Worm (Caenorhabditis elegans) whole organism, L4 larva: Measurements from ENCODE around the gene let-99.

Source experiments
- F10B5.3 ChIP-seq: sonication (generic microtip); optimal IDR thresholded peaks from 2 replicates; lab custom pipeline; 2016; ENCODE audit warnings: mild to moderate bottlenecking, missing genetic modification characterization, missing compliant biosample characterization
- F26F4.8 ChIP-seq: fragments of 200-800 bp; sonication (Bioruptor generic); conservative IDR thresholded peaks from 2 replicates; pipeline ENCODE4 v1.3.6; 2022; ENCODE audit warnings: missing genetic modification characterization, missing compliant biosample characterization
- F49E8.2 ChIP-seq: sonication (generic microtip); optimal IDR thresholded peaks from 2 replicates; lab custom pipeline; 2016; ENCODE audit warnings: missing compliant biosample characterization, mild to moderate bottlenecking, missing genetic modification characterization, borderline replicate concordance
- Y5F2A.4 ChIP-seq: fragments of 200-800 bp; sonication (Bioruptor generic); optimal IDR thresholded peaks from 2 replicates; lab custom pipeline; 2018; ENCODE audit warnings: mild to moderate bottlenecking, missing genetic modification characterization, missing compliant biosample characterization
- Y75B8A.6 ChIP-seq: fragments of 200-800 bp; sonication (Bioruptor generic); IDR thresholded peaks from 2 replicates; pipeline ENCODE4 v1.3.6; 2022; ENCODE audit warnings: missing genetic modification reagents, missing genetic modification characterization, missing compliant biosample characterization
- aha-1 ChIP-seq: fragments of 150-350 bp; peaks from one replicate; lab custom pipeline; 2014; ENCODE audit warnings: missing biosample characterization, missing genetic modification characterization
- aly-2 ChIP-seq: sonication (generic microtip); optimal IDR thresholded peaks from 2 replicates; lab custom pipeline; 2018; ENCODE audit warnings: missing biosample characterization, missing genetic modification characterization
- ceh-28 ChIP-seq: fragments of 150-350 bp; optimal IDR thresholded peaks from 2 replicates; lab custom pipeline; 2014; ENCODE audit warnings: missing biosample characterization, missing genetic modification reagents, missing genetic modification characterization
- ceh-44 ChIP-seq: fragments of 200-800 bp; sonication (Bioruptor generic); IDR thresholded peaks from 2 replicates; pipeline ENCODE4 v1.3.6; 2022; ENCODE audit warnings: missing genetic modification reagents, missing genetic modification characterization, missing compliant biosample characterization
- ceh-62 ChIP-seq: sonication (generic microtip); optimal IDR thresholded peaks from 2 replicates; lab custom pipeline; 2017; ENCODE audit warnings: missing biosample characterization, missing genetic modification characterization
- daf-16 ChIP-seq, 3 experiments: sonication (generic microtip); optimal IDR thresholded peaks; 2 replicates each; lab custom pipeline; 2016 to 2017; ENCODE audit warnings: missing genetic modification characterization in 3 of 3, missing genetic modification reagents in 3 of 3, mild to moderate bottlenecking in 2 of 3, missing compliant biosample characterization in 2 of 3, missing biosample characterization in 1 of 3, moderate library complexity in 1 of 3
- daf-19 ChIP-seq: fragments of 200-800 bp; sonication (Bioruptor generic); conservative IDR thresholded peaks from 2 replicates; pipeline ENCODE4 v1.3.6; 2022; ENCODE audit warnings: missing genetic modification characterization, missing compliant biosample characterization
- dpl-1 ChIP-seq: fragments of 150-350 bp; optimal IDR thresholded peaks from 2 replicates; lab custom pipeline; 2014; ENCODE audit warnings: missing biosample characterization, missing genetic modification reagents, missing genetic modification characterization
- duxl-1 ChIP-seq: sonication (generic microtip); optimal IDR thresholded peaks from 2 replicates; lab custom pipeline; 2016; ENCODE audit warnings: mild to moderate bottlenecking, missing genetic modification characterization, moderate library complexity, missing compliant biosample characterization; ENCODE audit not compliant: poor library complexity
- gei-8 ChIP-seq: fragments of 200-800 bp; sonication (Bioruptor generic); optimal IDR thresholded peaks from 2 replicates; lab custom pipeline; 2018; ENCODE audit warnings: mild to moderate bottlenecking, missing genetic modification characterization, missing compliant biosample characterization
- hlh-11 ChIP-seq: fragments of 200-800 bp; sonication (Bioruptor generic); optimal IDR thresholded peaks from 2 replicates; lab custom pipeline; 2018; ENCODE audit warnings: mild to moderate bottlenecking, missing genetic modification characterization, missing compliant biosample characterization
- hlh-30 ChIP-seq: sonication (generic microtip); optimal IDR thresholded peaks from 2 replicates; lab custom pipeline; 2017; ENCODE audit warnings: antibody characterized with exemption, mild to moderate bottlenecking, missing genetic modification characterization, missing compliant biosample characterization; ENCODE audit not compliant: insufficient read depth
- hmg-1.1 ChIP-seq: fragments of 200-800 bp; sonication (Bioruptor generic); IDR thresholded peaks from 2 replicates; pipeline ENCODE4 v1.3.6; 2022; ENCODE audit warnings: missing genetic modification reagents, missing genetic modification characterization, missing compliant biosample characterization
- mep-1 ChIP-seq: fragments of 150-350 bp; sonication (generic microtip); optimal IDR thresholded peaks from 3 replicates; lab custom pipeline; 2014; ENCODE audit warnings: missing biosample characterization, missing genetic modification characterization
- mes-2 ChIP-seq: sonication (generic microtip); optimal IDR thresholded peaks from 2 replicates; lab custom pipeline; 2016; ENCODE audit warnings: missing genotype, mild to moderate bottlenecking, missing genetic modification characterization, missing compliant biosample characterization; ENCODE audit not compliant: poor library complexity, severe bottlenecking
- nhr-28 ChIP-seq: fragments of 150-350 bp; optimal IDR thresholded peaks from 2 replicates; lab custom pipeline; 2014; ENCODE audit warnings: missing biosample characterization, missing genetic modification characterization
- nhr-42 ChIP-seq: fragments of 200-800 bp; sonication (Bioruptor generic); IDR thresholded peaks from 2 replicates; pipeline ENCODE4 v1.3.6; 2022; ENCODE audit warnings: missing genetic modification characterization, missing compliant biosample characterization
- nhr-48 ChIP-seq: sonication (generic microtip); optimal IDR thresholded peaks from 2 replicates; lab custom pipeline; 2016; ENCODE audit warnings: mild to moderate bottlenecking, missing genetic modification characterization, missing compliant biosample characterization
- nhr-6 ChIP-seq: fragments of 150-350 bp; optimal IDR thresholded peaks from 2 replicates; lab custom pipeline; 2014; ENCODE audit warnings: missing biosample characterization, missing genetic modification characterization
- pha-4 ChIP-seq, 2 experiments: fragments of 150-350 bp in 1 of 2; fragments of 200-800 bp in 1 of 2; sonication (Bioruptor generic) in 1 of 2; IDR thresholded peaks in 1 of 2; optimal IDR thresholded peaks in 1 of 2; 2 replicates each; pipeline versions ENCODE4 v1.3.6 to Lab custom; 2014 to 2022; ENCODE audit warnings: missing genetic modification characterization in 2 of 2, missing genetic modification reagents in 2 of 2, missing biosample characterization in 1 of 2, missing compliant biosample characterization in 1 of 2
- pqm-1 ChIP-seq: sonication (generic microtip); optimal IDR thresholded peaks from 2 replicates; lab custom pipeline; 2017; ENCODE audit warnings: missing biosample characterization, missing genetic modification characterization
- saeg-2 ChIP-seq: fragments of 200-800 bp; sonication (Bioruptor generic); IDR thresholded peaks from 2 replicates; pipeline ENCODE4 v1.3.6; 2022; ENCODE audit warnings: missing genetic modification reagents, missing genetic modification characterization, missing compliant biosample characterization
- snpc-1.2 ChIP-seq: fragments of 200-800 bp; sonication (Bioruptor generic); IDR thresholded peaks from 2 replicates; pipeline ENCODE4 v1.3.6; 2022; ENCODE audit warnings: missing genetic modification reagents, missing genetic modification characterization, missing compliant biosample characterization
- unc-130 ChIP-seq: sonication (generic microtip); optimal IDR thresholded peaks from 2 replicates; lab custom pipeline; 2016; ENCODE audit warnings: missing genetic modification reagents, missing genetic modification characterization, missing compliant biosample characterization
- unc-62 ChIP-seq, 3 experiments: fragments of 150-350 bp in 1 of 3; sonication (generic microtip); optimal IDR thresholded peaks in 2 of 3; peaks in 1 of 3; 1 replicate in 1 of 3; 2 replicates in 2 of 3; lab custom pipeline; 2014 to 2017; ENCODE audit warnings: missing biosample characterization in 3 of 3, missing genetic modification characterization in 3 of 3, missing genetic modification reagents in 3 of 3, missing genotype in 1 of 3
- vab-7 ChIP-seq: fragments of 200-800 bp; sonication (Bioruptor generic); IDR thresholded peaks from 2 replicates; pipeline ENCODE4 v1.3.6; 2022; ENCODE audit warnings: missing genetic modification reagents, missing genetic modification characterization, missing compliant biosample characterization
- zfp-2 ChIP-seq: sonication (generic microtip); optimal IDR thresholded peaks from 2 replicates; lab custom pipeline; 2016; ENCODE audit warnings: mild to moderate bottlenecking, missing genetic modification characterization, missing compliant biosample characterization
- zfp-3 ChIP-seq: fragments of 200-800 bp; sonication (Bioruptor generic); conservative IDR thresholded peaks from 2 replicates; pipeline ENCODE4 v1.3.6; 2022; ENCODE audit warnings: missing genetic modification reagents, missing genetic modification characterization, missing compliant biosample characterization
- zip-2 ChIP-seq: fragments of 150-350 bp; optimal IDR thresholded peaks from 2 replicates; lab custom pipeline; 2014; ENCODE audit warnings: missing biosample characterization, missing genetic modification characterization
- ztf-7 ChIP-seq: fragments of 150-350 bp; optimal IDR thresholded peaks from 2 replicates; lab custom pipeline; 2014; ENCODE audit warnings: missing biosample characterization, missing genetic modification characterization

Gene let-99

DNA sequence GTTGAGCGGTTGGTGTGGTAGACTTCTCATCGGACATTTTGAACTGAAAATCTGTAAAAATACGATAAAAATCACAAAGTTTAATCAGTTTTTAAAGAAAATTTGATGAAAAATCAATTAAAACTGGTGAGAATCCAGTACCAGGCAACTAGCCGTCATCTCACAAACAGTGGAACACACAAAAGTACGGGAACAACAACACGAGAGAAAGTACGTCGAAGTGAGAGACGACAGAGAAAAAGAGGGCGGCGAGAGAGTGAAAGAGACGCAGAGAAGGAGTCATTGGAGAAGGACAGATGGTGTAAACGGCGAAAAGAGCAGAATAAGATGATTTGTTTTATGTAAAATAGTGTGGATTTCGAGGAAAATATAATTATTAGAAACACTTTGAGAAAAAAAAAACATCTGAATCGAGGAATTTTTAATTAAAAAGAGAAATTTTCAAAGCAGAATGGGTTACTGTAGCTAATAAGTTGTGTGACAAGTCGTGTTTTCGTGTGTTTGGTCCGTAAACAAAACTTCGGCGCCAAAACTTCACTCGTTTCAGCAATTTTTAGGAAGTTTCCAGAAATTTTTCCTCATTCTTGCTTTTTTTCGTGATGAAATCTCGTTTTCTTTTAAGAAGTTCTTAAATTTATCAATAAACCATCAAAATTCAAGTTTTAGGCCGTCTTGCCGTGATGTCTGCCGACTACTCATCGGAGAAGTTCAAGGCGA lies at the start of gene let-99, which contains the start of gene hsb-1:
Gene let-99, plus strand, starts transcription at position 667 of the 717 bp plus-strand sequence.
Gene hsb-1, minus strand, starts transcription at position 51 of the 717 bp plus-strand sequence.
- TF ChIP-seq unc-62 (GFP tag; optimal IDR thresholded peaks at IDR 0.05 in 1 of 2; lab: Kevin White, UChicago) (no peak), unc-62 (tag; optimal IDR thresholded peaks at IDR 0.05; lab: Kevin White, UChicago) (no peak), zip-2 (tag; lab: Kevin White, UChicago) (no peak), aly-2 (no peak), pha-4 (GFP tag; IDR thresholded peaks at IDR 0.05; lab: Robert Waterston, UW) (no peak), pha-4 (tag; optimal IDR thresholded peaks at IDR 0.05; lab: Kevin White, UChicago) (peak; percentile 19), nhr-6 (tag; lab: Kevin White, UChicago) (no peak), zfp-3 (GFP tag; lab: Robert Waterston, UW) (no peak), F49E8.2 (tag; lab: Kevin White, UChicago) (peak; percentile 40), hlh-11 (tag; lab: Kevin White, UChicago) (peak; percentile 44), hlh-30 (tag; lab: Kevin White, UChicago) (peak; percentile 32), gei-8 (GFP tag; lab: Kevin White, UChicago) (no peak), F26F4.8 (GFP tag; lab: Robert Waterston, UW) (no peak), ceh-62 (tag; lab: Kevin White, UChicago) (no peak), mes-2 (tag; lab: Kevin White, UChicago) (peak; percentile 68), Y5F2A.4 (no peak), daf-19 (GFP tag; lab: Robert Waterston, UW) (no peak), dpl-1 (GFP tag; lab: Kevin White, UChicago) (peak; percentile 44), ceh-44 (GFP tag; lab: Robert Waterston, UW) (no peak), snpc-1.2 (GFP tag; lab: Robert Waterston, UW) (0 out of 2 replicates have a peak, but pooled peaks have one; percentile 61), hmg-1.1 (GFP tag; lab: Robert Waterston, UW) (peak; percentile 34; the same call in 1 of the 2 replicates), F10B5.3 (tag; lab: Kevin White, UChicago) (no peak), nhr-48 (tag; lab: Kevin White, UChicago) (no peak), daf-16 (GFP tag; optimal IDR thresholded peaks at IDR 0.05; lab: Kevin White, UChicago) (no peak), daf-16 (tag; optimal IDR thresholded peaks at IDR 0.05; lab: Kevin White, UChicago) (peak; percentile 87), ztf-7 (tag; lab: Kevin White, UChicago) (peak; percentile 21), pqm-1 (tag; lab: Kevin White, UChicago) (no peak), mep-1 (no peak), unc-130 (GFP tag; lab: Kevin White, UChicago) (peak; percentile 65), vab-7 (GFP tag; lab: Robert Waterston, UW) (no peak), zfp-2 (tag; lab: Kevin White, UChicago) (no peak)

DNA sequence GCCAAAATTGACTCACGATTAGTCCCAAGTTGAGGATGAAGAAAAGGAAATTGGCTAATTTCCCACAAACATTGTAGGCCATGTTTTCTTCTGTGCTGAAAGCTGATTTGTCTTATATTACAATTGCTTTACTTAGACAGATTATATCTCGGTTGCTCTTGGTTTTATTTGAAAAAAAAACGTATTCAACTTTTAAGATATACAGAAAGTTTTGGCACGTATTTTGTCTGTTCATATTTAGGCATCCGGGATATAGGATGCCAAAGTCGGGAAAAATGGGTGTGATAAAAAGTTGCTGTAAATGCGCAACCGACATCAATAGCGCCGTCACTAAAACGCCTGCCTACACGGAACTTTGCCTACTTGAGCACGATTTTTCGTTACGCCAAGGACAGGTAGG lies 47.5 kb upstream of the let-99 start, which contains the start of gene tsp-4:
Gene tsp-4, minus strand, starts transcription at position 101 of the 400 bp plus-strand sequence.
- TF ChIP-seq duxl-1 (tag; lab: Kevin White, UChicago) (no peak), unc-62 (GFP tag; optimal IDR thresholded peaks at IDR 0.05 in 1 of 2; lab: Kevin White, UChicago) (peak in 1 of 2 experiments; percentile 16), unc-62 (tag; optimal IDR thresholded peaks at IDR 0.05; lab: Kevin White, UChicago) (no peak), nhr-42 (GFP tag; lab: Robert Waterston, UW) (no peak), nhr-28 (tag; lab: Kevin White, UChicago) (no peak), Y75B8A.6 (GFP tag; lab: Robert Waterston, UW) (no peak), saeg-2 (no peak)

DNA sequence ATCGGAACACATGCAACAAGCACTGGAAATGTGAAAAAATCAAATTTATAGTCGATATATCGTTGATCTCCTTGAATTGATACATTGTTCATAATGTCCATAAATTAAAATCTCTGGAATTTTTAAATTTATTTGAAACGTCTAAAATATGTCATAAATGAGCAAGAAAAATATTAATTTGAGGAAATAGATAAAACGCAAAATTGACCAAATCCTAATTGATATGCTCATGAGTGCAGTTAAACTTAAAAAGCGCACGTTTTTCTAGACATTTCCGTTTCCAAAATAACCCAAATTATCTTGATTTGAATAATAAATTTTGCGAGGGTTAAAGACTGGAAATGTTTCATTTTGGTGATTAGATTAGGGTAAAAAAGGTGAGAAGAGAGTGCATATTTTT lies 45.1 kb upstream of the let-99 start, which contains the start of gene sru-13:
Gene sru-13, minus strand, starts transcription at position 101 of the 400 bp plus-strand sequence.
- TF ChIP-seq aha-1 (tag; lab: Kevin White, UChicago) (peak; percentile 75), ceh-28 (tag; lab: Kevin White, UChicago) (no peak), zfp-2 (tag; lab: Kevin White, UChicago) (no peak)
- TF ChIP-seq, all 104 proteins: peak for 1
